Worm (Caenorhabditis elegans) whole organism, L1 larva: ENCODE data around the gene sru-24.

ENCODE experiments used
- nhr-12 ChIP-seq: sonication (generic microtip); optimal IDR thresholded peaks from 2 replicates; lab custom pipeline; 2017; ENCODE audit warnings: missing biosample characterization, missing genetic modification characterization
- rnt-1 ChIP-seq: sonication (generic microtip); optimal IDR thresholded peaks from 2 replicates; lab custom pipeline; 2016; ENCODE audit warnings: mild to moderate bottlenecking, missing genetic modification characterization, moderate library complexity, missing compliant biosample characterization

DNA sequence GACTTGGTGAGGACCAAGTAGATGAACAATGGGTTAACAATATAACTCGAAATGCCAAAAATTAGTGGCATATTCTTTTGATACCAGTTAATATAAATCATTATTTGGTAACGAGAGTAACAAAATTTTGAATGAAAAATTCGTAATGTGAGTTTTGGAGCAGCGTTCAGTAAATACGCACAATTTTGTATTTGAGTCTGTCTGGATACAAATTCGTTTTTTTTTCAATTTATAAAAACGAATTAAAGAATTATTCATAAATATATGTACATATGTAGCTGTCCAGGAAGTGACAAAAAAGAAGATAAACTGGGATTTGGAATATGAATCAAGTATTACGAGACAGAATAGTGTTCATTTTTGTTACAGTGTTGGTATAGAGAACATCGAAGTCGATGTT is 18.3 kb downstream of the sru-24 start, which contains the start of gene srj-5:
- no peak for TF ChIP-seq rnt-1 (tag; lab: Kevin White, UChicago)
- TF ChIP-seq nhr-12 (tag; lab: Kevin White, UChicago): no peak
